Worm (Caenorhabditis elegans) whole organism, L4 larva: Measurements from ENCODE around the gene sap-49.

Source experiments
- F10B5.3 ChIP-seq: sonication (generic microtip); optimal IDR thresholded peaks from 2 replicates; lab custom pipeline; 2016; ENCODE audit warnings: mild to moderate bottlenecking, missing genetic modification characterization, missing compliant biosample characterization
- F26F4.8 ChIP-seq: fragments of 200-800 bp; sonication (Bioruptor generic); conservative IDR thresholded peaks from 2 replicates; pipeline ENCODE4 v1.3.6; 2022; ENCODE audit warnings: missing genetic modification characterization, missing compliant biosample characterization
- F49E8.2 ChIP-seq: sonication (generic microtip); optimal IDR thresholded peaks from 2 replicates; lab custom pipeline; 2016; ENCODE audit warnings: missing compliant biosample characterization, mild to moderate bottlenecking, missing genetic modification characterization, borderline replicate concordance
- T26A8.4 ChIP-seq: fragments of 200-800 bp; sonication (Bioruptor generic); IDR thresholded peaks from 2 replicates; pipeline ENCODE4 v1.3.6; 2022; ENCODE audit warnings: missing genetic modification characterization, missing compliant biosample characterization
- Y48G9A.11 ChIP-seq: fragments of 200-800 bp; sonication (Bioruptor generic); IDR thresholded peaks from 2 replicates; pipeline ENCODE4 v1.3.6; 2022; ENCODE audit warnings: missing genetic modification reagents, missing genetic modification characterization, missing compliant biosample characterization
- Y75B8A.6 ChIP-seq: fragments of 200-800 bp; sonication (Bioruptor generic); IDR thresholded peaks from 2 replicates; pipeline ENCODE4 v1.3.6; 2022; ENCODE audit warnings: missing genetic modification reagents, missing genetic modification characterization, missing compliant biosample characterization
- ZK546.5 ChIP-seq, 2 experiments: sonication (generic microtip); optimal IDR thresholded peaks; 2 replicates each; lab custom pipeline; 2017; ENCODE audit warnings: missing biosample characterization in 2 of 2, missing genetic modification characterization in 2 of 2
- aly-2 ChIP-seq: sonication (generic microtip); optimal IDR thresholded peaks from 2 replicates; lab custom pipeline; 2018; ENCODE audit warnings: missing biosample characterization, missing genetic modification characterization
- ama-1 ChIP-seq: fragments of 150-350 bp; optimal IDR thresholded peaks from 2 replicates; lab custom pipeline; 2014; ENCODE audit warnings: inconsistent platforms, mixed read lengths
- ceh-20 ChIP-seq: fragments of 200-800 bp; sonication (Bioruptor generic); IDR thresholded peaks from 2 replicates; pipeline ENCODE4 v1.3.6; 2022; ENCODE audit warnings: missing genetic modification reagents, missing genetic modification characterization, missing compliant biosample characterization
- ceh-82 ChIP-seq: sonication (generic microtip); optimal IDR thresholded peaks from 2 replicates; lab custom pipeline; 2017; ENCODE audit warnings: missing biosample characterization, missing genetic modification characterization
- dmd-6 ChIP-seq: fragments of 200-800 bp; sonication (Bioruptor generic); IDR thresholded peaks from 2 replicates; pipeline ENCODE4 v1.3.6; 2022; ENCODE audit warnings: missing genetic modification reagents, missing genetic modification characterization, missing compliant biosample characterization
- dmd-8 ChIP-seq: fragments of 200-800 bp; sonication (Bioruptor generic); IDR thresholded peaks from 2 replicates; pipeline ENCODE4 v1.3.6; 2022; ENCODE audit warnings: missing genetic modification characterization, missing compliant biosample characterization
- dmd-9 ChIP-seq: fragments of 200-800 bp; sonication (Bioruptor generic); IDR thresholded peaks from 2 replicates; pipeline ENCODE4 v1.3.6; 2022; ENCODE audit warnings: missing genetic modification reagents, missing genetic modification characterization, missing compliant biosample characterization
- duxl-1 ChIP-seq: sonication (generic microtip); optimal IDR thresholded peaks from 2 replicates; lab custom pipeline; 2016; ENCODE audit warnings: mild to moderate bottlenecking, missing genetic modification characterization, moderate library complexity, missing compliant biosample characterization; ENCODE audit not compliant: poor library complexity
- fos-1 ChIP-seq: fragments of 150-350 bp; optimal IDR thresholded peaks from 2 replicates; lab custom pipeline; 2014; ENCODE audit warnings: missing biosample characterization, missing genetic modification characterization
- gei-8 ChIP-seq: fragments of 200-800 bp; sonication (Bioruptor generic); optimal IDR thresholded peaks from 2 replicates; lab custom pipeline; 2018; ENCODE audit warnings: mild to moderate bottlenecking, missing genetic modification characterization, missing compliant biosample characterization
- hlh-11 ChIP-seq: fragments of 200-800 bp; sonication (Bioruptor generic); optimal IDR thresholded peaks from 2 replicates; lab custom pipeline; 2018; ENCODE audit warnings: mild to moderate bottlenecking, missing genetic modification characterization, missing compliant biosample characterization
- hmg-1.1 ChIP-seq: fragments of 200-800 bp; sonication (Bioruptor generic); IDR thresholded peaks from 2 replicates; pipeline ENCODE4 v1.3.6; 2022; ENCODE audit warnings: missing genetic modification reagents, missing genetic modification characterization, missing compliant biosample characterization
- jun-1 ChIP-seq: fragments of 150-350 bp; optimal IDR thresholded peaks from 2 replicates; lab custom pipeline; 2014; ENCODE audit warnings: missing biosample characterization, missing genetic modification reagents, missing genetic modification characterization
- lin-13 ChIP-seq: fragments of 150-350 bp; optimal IDR thresholded peaks from 2 replicates; lab custom pipeline; 2014; ENCODE audit warnings: missing biosample characterization, missing genetic modification reagents, missing genetic modification characterization
- lin-29 ChIP-seq: fragments of 200-800 bp; sonication (Bioruptor generic); IDR thresholded peaks from 2 replicates; pipeline ENCODE4 v1.3.6; 2022; ENCODE audit warnings: missing genetic modification reagents, missing genetic modification characterization, missing compliant biosample characterization
- madf-5 ChIP-seq, 2 experiments: fragments of 200-800 bp; sonication (Bioruptor generic); IDR thresholded peaks; 2 replicates each; pipeline ENCODE4 v1.3.6; 2022; ENCODE audit warnings: missing compliant biosample characterization in 2 of 2, missing genetic modification characterization in 2 of 2
- madf-9 ChIP-seq: fragments of 200-800 bp; sonication (Bioruptor generic); conservative IDR thresholded peaks from 2 replicates; pipeline ENCODE4 v1.3.6; 2022; ENCODE audit warnings: missing genetic modification reagents, missing genetic modification characterization, missing compliant biosample characterization
- mdl-1 ChIP-seq, 2 experiments: fragments of 150-350 bp in 1 of 2; sonication (generic microtip) in 1 of 2; optimal IDR thresholded peaks; 2 replicates each; lab custom pipeline; 2014 to 2017; ENCODE audit warnings: missing biosample characterization in 2 of 2, missing genetic modification characterization in 2 of 2
- mdt-29 ChIP-seq: fragments of 200-800 bp; sonication (Bioruptor generic); IDR thresholded peaks from 2 replicates; pipeline ENCODE4 v1.3.6; 2022; ENCODE audit warnings: missing genetic modification reagents, missing genetic modification characterization, missing compliant biosample characterization
- mep-1 ChIP-seq: fragments of 150-350 bp; sonication (generic microtip); optimal IDR thresholded peaks from 3 replicates; lab custom pipeline; 2014; ENCODE audit warnings: missing biosample characterization, missing genetic modification characterization
- nhr-102 ChIP-seq: sonication (generic microtip); optimal IDR thresholded peaks from 2 replicates; lab custom pipeline; 2016; ENCODE audit warnings: mild to moderate bottlenecking, missing genetic modification characterization, moderate library complexity, missing compliant biosample characterization
- nhr-111 ChIP-seq: fragments of 200-800 bp; sonication (Bioruptor generic); optimal IDR thresholded peaks from 2 replicates; lab custom pipeline; 2018; ENCODE audit warnings: mild to moderate bottlenecking, missing genetic modification characterization, missing compliant biosample characterization
- nhr-237 ChIP-seq: sonication (generic microtip); optimal IDR thresholded peaks from 2 replicates; lab custom pipeline; 2017; ENCODE audit warnings: missing biosample characterization, missing genetic modification characterization
- nhr-41 ChIP-seq: fragments of 200-800 bp; sonication (Bioruptor generic); IDR thresholded peaks from 2 replicates; pipeline ENCODE4 v1.3.6; 2022; ENCODE audit warnings: missing genetic modification reagents, missing genetic modification characterization, missing compliant biosample characterization
- nhr-42 ChIP-seq: fragments of 200-800 bp; sonication (Bioruptor generic); IDR thresholded peaks from 2 replicates; pipeline ENCODE4 v1.3.6; 2022; ENCODE audit warnings: missing genetic modification characterization, missing compliant biosample characterization
- nhr-48 ChIP-seq: sonication (generic microtip); optimal IDR thresholded peaks from 2 replicates; lab custom pipeline; 2016; ENCODE audit warnings: mild to moderate bottlenecking, missing genetic modification characterization, missing compliant biosample characterization
- nhr-76 ChIP-seq: fragments of 150-350 bp; optimal IDR thresholded peaks from 2 replicates; lab custom pipeline; 2014; ENCODE audit warnings: missing biosample characterization, missing genetic modification characterization
- nhr-77 ChIP-seq: fragments of 150-350 bp; optimal IDR thresholded peaks from 2 replicates; lab custom pipeline; 2014; ENCODE audit warnings: missing biosample characterization, missing genetic modification characterization
- pha-4 ChIP-seq, 2 experiments: fragments of 150-350 bp in 1 of 2; fragments of 200-800 bp in 1 of 2; sonication (Bioruptor generic) in 1 of 2; IDR thresholded peaks in 1 of 2; optimal IDR thresholded peaks in 1 of 2; 2 replicates each; pipeline versions ENCODE4 v1.3.6 to Lab custom; 2014 to 2022; ENCODE audit warnings: missing genetic modification characterization in 2 of 2, missing genetic modification reagents in 2 of 2, missing biosample characterization in 1 of 2, missing compliant biosample characterization in 1 of 2
- php-3 ChIP-seq: fragments of 200-800 bp; sonication (Bioruptor generic); IDR thresholded peaks from 2 replicates; pipeline ENCODE4 v1.3.6; 2022; ENCODE audit warnings: missing genetic modification reagents, missing genetic modification characterization, missing compliant biosample characterization
- rbr-2 ChIP-seq: sonication (generic microtip); optimal IDR thresholded peaks from 2 replicates; lab custom pipeline; 2016; ENCODE audit warnings: missing genotype, missing genetic modification characterization, missing compliant biosample characterization
- set-16 ChIP-seq: fragments of 200-800 bp; sonication (Bioruptor generic); IDR thresholded peaks from 2 replicates; pipeline ENCODE4 v1.3.6; 2022; ENCODE audit warnings: missing genetic modification reagents, missing genetic modification characterization, missing compliant biosample characterization
- snpc-1.2 ChIP-seq: fragments of 200-800 bp; sonication (Bioruptor generic); IDR thresholded peaks from 2 replicates; pipeline ENCODE4 v1.3.6; 2022; ENCODE audit warnings: missing genetic modification reagents, missing genetic modification characterization, missing compliant biosample characterization
- tag-97 ChIP-seq: fragments of 200-800 bp; sonication (Bioruptor generic); IDR thresholded peaks from 2 replicates; pipeline ENCODE4 v1.3.6; 2022; ENCODE audit warnings: missing genetic modification characterization, missing compliant biosample characterization
- zag-1 ChIP-seq: fragments of 150-350 bp; optimal IDR thresholded peaks from 2 replicates; lab custom pipeline; 2014; ENCODE audit warnings: missing biosample characterization, missing genetic modification characterization
- zfp-2 ChIP-seq: sonication (generic microtip); optimal IDR thresholded peaks from 2 replicates; lab custom pipeline; 2016; ENCODE audit warnings: mild to moderate bottlenecking, missing genetic modification characterization, missing compliant biosample characterization
- zip-11 ChIP-seq: fragments of 200-800 bp; sonication (Bioruptor generic); IDR thresholded peaks from 2 replicates; pipeline ENCODE4 v1.3.6; 2022; ENCODE audit warnings: missing genetic modification characterization, missing compliant biosample characterization
- zip-2 ChIP-seq: fragments of 150-350 bp; optimal IDR thresholded peaks from 2 replicates; lab custom pipeline; 2014; ENCODE audit warnings: missing biosample characterization, missing genetic modification characterization
- ztf-7 ChIP-seq: fragments of 150-350 bp; optimal IDR thresholded peaks from 2 replicates; lab custom pipeline; 2014; ENCODE audit warnings: missing biosample characterization, missing genetic modification characterization

sap-49 gene

ce11 chrII:8032657-8033056 lies 2.9 kb downstream of the sap-49 start, which contains the start of gene nrf-6 (continued):
- no peak for TF ChIP-seq zfp-2 (tag; lab: Kevin White, UChicago)
- no peak for TF ChIP-seq nhr-102 (tag; lab: Kevin White, UChicago)
- no peak for TF ChIP-seq aly-2 (tag; lab: Kevin White, UChicago)
- peak; percentile 90 for TF ChIP-seq dmd-6 (GFP tag; lab: Robert Waterston, UW)
- TF ChIP-seq F49E8.2 (tag; lab: Kevin White, UChicago): no peak
- TF ChIP-seq madf-5 (GFP tag; IDR thresholded peaks at IDR 0.05; lab: Robert Waterston, UW): no peak
- TF ChIP-seq nhr-237 (tag; lab: Kevin White, UChicago): no peak
- TF ChIP-seq F26F4.8 (GFP tag; lab: Robert Waterston, UW): no peak
- no peak for TF ChIP-seq nhr-111
- no peak for TF ChIP-seq dmd-9 (GFP tag; lab: Robert Waterston, UW)
- no peak for TF ChIP-seq ztf-7 (tag; lab: Kevin White, UChicago)
- TF ChIP-seq, all 104 proteins: peak for 11

ce11 chrII:8028730-8029129 lies 6.8 kb downstream of the sap-49 start:
- TF ChIP-seq nhr-42 (GFP tag; lab: Robert Waterston, UW) (no peak), jun-1 (tag; lab: Kevin White, UChicago) (no peak), nhr-48 (no peak), T26A8.4 (GFP tag; lab: Robert Waterston, UW) (no peak), lin-13 (GFP tag; lab: Kevin White, UChicago) (no peak), hmg-1.1 (GFP tag; lab: Robert Waterston, UW) (no peak), tag-97 (no peak), lin-29 (GFP tag; lab: Robert Waterston, UW) (no peak), Y48G9A.11 (GFP tag; lab: Robert Waterston, UW) (no peak), ceh-20 (GFP tag; lab: Robert Waterston, UW) (no peak), nhr-77 (tag; lab: Kevin White, UChicago) (no peak), hlh-11 (tag; lab: Kevin White, UChicago) (no peak), fos-1 (no peak), madf-9 (GFP tag; lab: Robert Waterston, UW) (no peak)

ce11 chrII:8028246-8028694 lies 7.3 kb downstream of the sap-49 start:
- TF ChIP-seq nhr-76 (tag; lab: Kevin White, UChicago) (no peak), duxl-1 (tag; lab: Kevin White, UChicago) (peak; percentile 60), ceh-82 (no peak), php-3 (GFP tag; lab: Robert Waterston, UW) (peak; percentile 77), nhr-41 (GFP tag; lab: Robert Waterston, UW) (0 out of 2 replicates have a peak, but pooled peaks have one; percentile 67), nhr-48 (peak; percentile 90), fos-1 (no peak), ZK546.5 (tag; optimal IDR thresholded peaks at IDR 0.05; lab: Kevin White, UChicago) (no peak), ztf-7 (tag; lab: Kevin White, UChicago) (no peak), snpc-1.2 (no peak), F10B5.3 (tag; lab: Kevin White, UChicago) (peak; percentile 82), madf-9 (GFP tag; lab: Robert Waterston, UW) (peak; percentile 84; the same call in 1 of the 2 replicates), F26F4.8 (GFP tag; lab: Robert Waterston, UW) (no peak), Y75B8A.6 (GFP tag; lab: Robert Waterston, UW) (0 out of 2 replicates have a peak, but pooled peaks have one; percentile 48), mdl-1 (tag; optimal IDR thresholded peaks at IDR 0.05; lab: Kevin White, UChicago) (peak; percentile 52 to 81), ama-1 (lab: Kevin White, UChicago) (no peak), mdt-29 (GFP tag; lab: Robert Waterston, UW) (peak; percentile 76), mep-1 (peak; percentile 97), dmd-9 (GFP tag; lab: Robert Waterston, UW) (peak; percentile 55; the same call in 1 of the 2 replicates), ceh-20 (GFP tag; lab: Robert Waterston, UW) (peak; percentile 93), rbr-2 (tag; lab: Kevin White, UChicago) (peak; percentile 97), nhr-102 (tag; lab: Kevin White, UChicago) (peak; percentile 65), dmd-8 (0 out of 2 replicates have a peak, but pooled peaks have one; percentile 54), set-16 (GFP tag; lab: Robert Waterston, UW) (peak; percentile 97), zip-2 (peak; percentile 34), gei-8 (GFP tag; lab: Kevin White, UChicago) (peak; percentile 87), zip-11 (GFP tag; lab: Robert Waterston, UW) (no peak), hlh-11 (tag; lab: Kevin White, UChicago) (peak; percentile 97), pha-4 (GFP tag; IDR thresholded peaks at IDR 0.05; lab: Robert Waterston, UW) (peak; percentile 83; the same call in 1 of the 2 replicates), pha-4 (tag; optimal IDR thresholded peaks at IDR 0.05; lab: Kevin White, UChicago) (no peak), zag-1 (tag; lab: Kevin White, UChicago) (peak; percentile 6), tag-97 (no peak)
